Fruit fly (Drosophila melanogaster): ENCODE data around the gene CG14913.

Gene CG14913

dm6 chr2L:11037583-11038517 lies 21.1 kb downstream of the CG14913 start (continued):
- peak; percentile 85 for TF ChIP-seq fkh (GFP tag; optimal IDR thresholded peaks at IDR 0.05)
- peak; percentile 0 for TF ChIP-seq topi (GFP tag; optimal IDR thresholded peaks at IDR 0.05)
- no peak for TF ChIP-seq CG11762 (GFP tag; optimal IDR thresholded peaks at IDR 0.05; ENCODE audit: insufficient read depth)
- no peak for TF ChIP-seq ss (GFP tag; optimal IDR thresholded peaks at IDR 0.05)
- TF ChIP-seq CG6854 (GFP tag; optimal IDR thresholded peaks at IDR 0.05), result no peak
- no peak for TF ChIP-seq CG9139 (GFP tag; optimal IDR thresholded peaks at IDR 0.05)
- TF ChIP-seq Sox14 (GFP tag; optimal IDR thresholded peaks at IDR 0.05), result peak; percentile 18
- peak; percentile 76 for TF ChIP-seq Eip78C (GFP tag)
- TF ChIP-seq CG31627 (GFP tag; optimal IDR thresholded peaks at IDR 0.05), result peak; percentile 35
- TF ChIP-seq CG10631 (GFP tag; optimal IDR thresholded peaks at IDR 0.05), result peak; percentile 17
- no peak for TF ChIP-seq CG1621 (tag; optimal IDR thresholded peaks at IDR 0.05)
- TF ChIP-seq cyc (GFP tag; optimal IDR thresholded peaks at IDR 0.05), result no peak
- peak; percentile 12 for TF ChIP-seq pdm3 (GFP tag; optimal IDR thresholded peaks at IDR 0.05)

DNA sequence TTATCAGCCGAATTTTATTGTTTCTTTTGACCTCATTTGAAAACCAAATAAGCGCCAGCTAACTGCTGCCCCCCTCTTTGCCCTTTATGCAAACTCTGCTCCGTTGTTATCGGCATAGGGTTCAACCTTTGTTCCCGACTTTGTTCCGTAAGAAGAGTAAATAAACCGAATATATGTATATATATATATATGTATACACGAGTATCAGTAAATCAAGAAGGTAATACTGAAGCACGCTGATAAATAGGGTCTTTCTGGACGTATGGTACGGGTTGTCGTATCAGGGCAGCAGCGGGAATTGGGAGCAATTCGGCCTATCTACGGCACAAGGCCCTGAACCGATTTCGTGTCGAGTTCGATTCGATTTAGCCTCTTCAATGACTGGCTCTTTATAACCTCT lies 22.1 kb downstream of the CG14913 start:
- TF ChIP-seq Eip78C (GFP tag) (peak; percentile 23), vri (GFP tag; optimal IDR thresholded peaks at IDR 0.05) (peak; percentile 35), fkh (GFP tag; optimal IDR thresholded peaks at IDR 0.05) (peak; percentile 58), CG4318 (GFP tag; optimal IDR thresholded peaks at IDR 0.05) (no peak), CG6808 (GFP tag; optimal IDR thresholded peaks at IDR 0.05) (no peak), CG6792 (GFP tag; optimal IDR thresholded peaks at IDR 0.05) (no peak), svp (GFP tag) (peak; percentile 98), Eip93F (GFP tag; optimal IDR thresholded peaks at IDR 0.05) (peak; percentile 74), net (GFP tag; optimal IDR thresholded peaks at IDR 0.05) (no peak), CG6854 (GFP tag; optimal IDR thresholded peaks at IDR 0.05) (peak; percentile 7)

- TF ChIP-seq Eip93F (GFP tag; optimal IDR thresholded peaks at IDR 0.05) (no peak), fkh (GFP tag; optimal IDR thresholded peaks at IDR 0.05) (peak; percentile 64), Eip78C (GFP tag) (peak; percentile 3)
Measured at dm6 chr2L:11039548-11040144, 22.9 kb downstream of the CG14913 start.

dm6 chr2L:11041074-11041473 lies 24.3 kb downstream of the CG14913 start:
- no peak for TF ChIP-seq CG10669 (GFP tag; optimal IDR thresholded peaks at IDR 0.05)
- TF ChIP-seq CG1621 (tag; optimal IDR thresholded peaks at IDR 0.05), result no peak
- TF ChIP-seq CG6276 (GFP tag; optimal IDR thresholded peaks at IDR 0.05), result no peak
- 0 out of 3 replicates have a peak, but pooled peaks have one; percentile 48 for TF ChIP-seq CG8119 (GFP tag; IDR thresholded peaks at IDR 0.05)
- TF ChIP-seq CG3032 (tag; optimal IDR thresholded peaks at IDR 0.05), result no peak
- TF ChIP-seq CG11762 (GFP tag; optimal IDR thresholded peaks at IDR 0.05; ENCODE audit: insufficient read depth), result no peak
- TF ChIP-seq Eip93F (GFP tag; optimal IDR thresholded peaks at IDR 0.05), result no peak
- TF ChIP-seq cyc (GFP tag; optimal IDR thresholded peaks at IDR 0.05), result no peak
- TF ChIP-seq CG8319 (GFP tag; optimal IDR thresholded peaks at IDR 0.05), result no peak
- TF ChIP-seq CG32006 (GFP tag; optimal IDR thresholded peaks at IDR 0.05), result peak; percentile 65
- no peak for TF ChIP-seq CG6792 (GFP tag; optimal IDR thresholded peaks at IDR 0.05)
- TF ChIP-seq dac (GFP tag; optimal IDR thresholded peaks at IDR 0.05), result no peak
- TF ChIP-seq Sox102F (GFP tag; optimal IDR thresholded peaks at IDR 0.05), result no peak
- no peak for TF ChIP-seq CG6163 (GFP tag; IDR thresholded peaks at IDR 0.05)
- peak; percentile 33 for TF ChIP-seq CG4318 (GFP tag; optimal IDR thresholded peaks at IDR 0.05)
- TF ChIP-seq Gug (GFP tag; IDR thresholded peaks at IDR 0.05), result no peak
- peak; percentile 52 for TF ChIP-seq CG15336 (GFP tag; IDR thresholded peaks at IDR 0.05)
- TF ChIP-seq vri (GFP tag; optimal IDR thresholded peaks at IDR 0.05), result no peak
- no peak for TF ChIP-seq net (GFP tag; optimal IDR thresholded peaks at IDR 0.05)
- no peak for TF ChIP-seq CG10631 (GFP tag; optimal IDR thresholded peaks at IDR 0.05)
- no peak for TF ChIP-seq Hr39 (GFP tag; optimal IDR thresholded peaks at IDR 0.05)
- no peak for TF ChIP-seq Met (GFP tag; optimal IDR thresholded peaks at IDR 0.05)
- TF ChIP-seq CG3919 (GFP tag; optimal IDR thresholded peaks at IDR 0.05), result no peak
- peak; percentile 27 for TF ChIP-seq Hr4 (GFP tag; optimal IDR thresholded peaks at IDR 0.05)
- no peak for TF ChIP-seq CG11294 (GFP tag; IDR thresholded peaks at IDR 0.05)
- TF ChIP-seq salr (GFP tag; optimal IDR thresholded peaks at IDR 0.05), result peak in 1 of 2 experiments; percentile 45
- TF ChIP-seq spab (GFP tag; optimal IDR thresholded peaks at IDR 0.05), result no peak
- no peak for TF ChIP-seq fd85E (GFP tag; optimal IDR thresholded peaks at IDR 0.05)
- no peak for TF ChIP-seq CG34406 (GFP tag; optimal IDR thresholded peaks at IDR 0.05)
- no peak for TF ChIP-seq Blimp-1 (GFP tag; optimal IDR thresholded peaks at IDR 0.05)
- no peak for TF ChIP-seq Sox15 (GFP tag; optimal IDR thresholded peaks at IDR 0.05)

Data from whole organism, prepupa.